Fruit fly (Drosophila melanogaster): ENCODE measurements around the gene Tbc1d15-17.
A peak's percentile ranks its signal among the peaks of the same experiment; 100 is the strongest.

Tbc1d15-17 gene

DNA sequence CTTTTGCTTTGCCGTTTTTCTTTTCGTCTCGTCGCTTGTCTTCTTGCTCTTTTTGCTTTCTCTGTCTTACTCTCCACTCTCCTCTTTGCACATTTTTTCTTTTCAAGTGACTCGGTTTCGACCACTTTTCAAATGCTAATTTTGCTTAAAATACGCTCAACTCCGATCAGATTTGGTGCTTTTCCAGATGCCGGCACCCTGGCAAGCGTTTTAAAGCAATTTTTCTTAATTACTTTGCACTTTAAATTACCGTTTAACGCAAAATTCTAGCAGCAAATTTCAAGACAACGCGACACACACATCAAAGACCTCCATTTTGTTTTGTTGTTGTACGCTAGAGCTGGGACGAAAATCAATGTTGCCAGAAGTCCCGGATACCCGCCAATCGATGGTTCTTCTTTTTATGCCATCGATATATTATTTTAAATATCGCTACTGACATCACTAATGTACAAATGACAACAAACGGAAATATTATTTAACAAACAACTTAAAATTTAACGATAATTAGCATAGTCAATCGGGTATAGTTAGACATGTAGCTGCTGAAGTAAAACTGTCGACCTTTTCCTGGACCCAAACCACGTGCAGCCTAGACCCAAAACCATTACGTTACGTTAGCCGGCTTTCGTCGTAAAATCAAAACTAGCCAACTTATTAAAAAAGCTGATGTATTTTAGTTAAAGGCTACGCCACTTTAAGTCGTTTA lies 43.7 kb downstream of the Tbc1d15-17 start, which contains the start of gene kis (continued):
- TF ChIP-seq acj6 (GFP tag; optimal IDR thresholded peaks at IDR 0.05) (no peak), cyc (GFP tag; optimal IDR thresholded peaks at IDR 0.05) (no peak), CG32006 (GFP tag; optimal IDR thresholded peaks at IDR 0.05) (peak; percentile 25), Ets21C (GFP tag; optimal IDR thresholded peaks at IDR 0.05) (no peak)

dm6 chr2L:252174-252573 lies 45.2 kb downstream of the Tbc1d15-17 start, which contains the start of gene Rpp30:
Gene Rpp30, minus strand, starts transcription at chr2L:252373.
- no peak for TF ChIP-seq salr (GFP tag; optimal IDR thresholded peaks at IDR 0.05)
- TF ChIP-seq CG16779 (tag; optimal IDR thresholded peaks at IDR 0.05): no peak
- peak; percentile 8 for TF ChIP-seq esn (GFP tag; optimal IDR thresholded peaks at IDR 0.05)
- peak; percentile 57 for TF ChIP-seq Sox14 (GFP tag; optimal IDR thresholded peaks at IDR 0.05)
- no peak for TF ChIP-seq CG8319 (GFP tag; optimal IDR thresholded peaks at IDR 0.05)
- TF ChIP-seq CG8632 (GFP tag; optimal IDR thresholded peaks at IDR 0.05): no peak
